Worm (Caenorhabditis elegans) whole organism, L3 larva: ENCODE measurements around the gene Y13C8A.1.
A peak's percentile ranks its signal among the peaks of the same experiment; 100 is the strongest.

ENCODE experiments used
- aly-2 ChIP-seq: fragments of 150-350 bp; optimal IDR thresholded peaks from 2 replicates; lab custom pipeline; 2014; ENCODE audit warnings: missing biosample characterization, missing genetic modification characterization
- ama-1 ChIP-seq: fragments of 150-350 bp; optimal IDR thresholded peaks from 2 replicates; lab custom pipeline; 2018
- ceh-16 ChIP-seq: sonication (generic microtip); optimal IDR thresholded peaks from 2 replicates; lab custom pipeline; 2017; ENCODE audit warnings: missing biosample characterization, missing genetic modification characterization
- ceh-28 ChIP-seq: fragments of 150-350 bp; optimal IDR thresholded peaks from 2 replicates; lab custom pipeline; 2014; ENCODE audit warnings: missing biosample characterization, missing genetic modification reagents, missing genetic modification characterization
- egl-27 ChIP-seq: sonication (generic microtip); optimal IDR thresholded peaks from 4 replicates; lab custom pipeline; 2017; ENCODE audit warnings: missing biosample characterization, missing genetic modification reagents, missing genetic modification characterization
- egl-5 ChIP-seq: fragments of 150-350 bp; optimal IDR thresholded peaks from 2 replicates; lab custom pipeline; 2017; ENCODE audit warnings: missing biosample characterization, missing genetic modification reagents, missing genetic modification characterization, inconsistent platforms
- elt-1 ChIP-seq: fragments of 150-350 bp; optimal IDR thresholded peaks from 2 replicates; lab custom pipeline; 2014; ENCODE audit warnings: missing biosample characterization, missing genetic modification characterization
- elt-2 ChIP-seq: sonication (generic microtip); optimal IDR thresholded peaks from 2 replicates; lab custom pipeline; 2016; ENCODE audit warnings: missing genetic modification reagents, mild to moderate bottlenecking, missing genetic modification characterization, missing compliant biosample characterization
- fkh-2 ChIP-seq: fragments of 150-350 bp; optimal IDR thresholded peaks from 2 replicates; lab custom pipeline; 2014; ENCODE audit warnings: missing biosample characterization, missing genetic modification reagents, missing genetic modification characterization
- hmg-11 ChIP-seq: sonication (generic microtip); optimal IDR thresholded peaks from 2 replicates; lab custom pipeline; 2016; ENCODE audit warnings: missing genetic modification characterization, missing compliant biosample characterization
- jun-1 ChIP-seq: fragments of 150-350 bp; optimal IDR thresholded peaks from 2 replicates; lab custom pipeline; 2014; ENCODE audit warnings: missing biosample characterization, missing genetic modification reagents, missing genetic modification characterization
- lin-15B ChIP-seq: fragments of 150-350 bp; optimal IDR thresholded peaks from 2 replicates; lab custom pipeline; 2014; ENCODE audit warnings: missing biosample characterization, missing genetic modification characterization
- lin-39 ChIP-seq: fragments of 150-350 bp; optimal IDR thresholded peaks from 2 replicates; lab custom pipeline; 2018; ENCODE audit warnings: missing biosample characterization, missing genetic modification reagents, missing genetic modification characterization
- lsy-12 ChIP-seq: sonication (generic microtip); optimal IDR thresholded peaks from 2 replicates; lab custom pipeline; 2016; ENCODE audit warnings: mild to moderate bottlenecking, missing genetic modification characterization, missing compliant biosample characterization
- mml-1 ChIP-seq: fragments of 150-350 bp; sonication (generic microtip); optimal IDR thresholded peaks from 3 replicates; lab custom pipeline; 2014; ENCODE audit warnings: missing biosample characterization, missing genetic modification characterization
- nfya-1 ChIP-seq: sonication (generic microtip); optimal IDR thresholded peaks from 2 replicates; lab custom pipeline; 2017; ENCODE audit warnings: missing genetic modification characterization, mild to moderate bottlenecking, missing compliant biosample characterization, antibody characterized with exemption, moderate library complexity; ENCODE audit not compliant: insufficient read depth
- nhr-23 ChIP-seq: fragments of 150-350 bp; optimal IDR thresholded peaks from 2 replicates; lab custom pipeline; 2014; ENCODE audit warnings: missing biosample characterization, missing genetic modification reagents, missing genetic modification characterization
- nhr-237 ChIP-seq: fragments of 150-350 bp; optimal IDR thresholded peaks from 2 replicates; lab custom pipeline; 2014; ENCODE audit warnings: missing biosample characterization, missing genetic modification characterization
- nhr-25 ChIP-seq: sonication (generic microtip); optimal IDR thresholded peaks from 2 replicates; lab custom pipeline; 2017; ENCODE audit warnings: missing biosample characterization, missing genetic modification characterization
- nhr-43 ChIP-seq: sonication (generic microtip); optimal IDR thresholded peaks from 2 replicates; lab custom pipeline; 2016; ENCODE audit warnings: mild to moderate bottlenecking, missing genetic modification characterization, missing compliant biosample characterization; ENCODE audit not compliant: poor library complexity, severe bottlenecking
- nhr-67 ChIP-seq: fragments of 150-350 bp; optimal IDR thresholded peaks from 2 replicates; lab custom pipeline; 2014; ENCODE audit warnings: missing biosample characterization, missing genetic modification characterization
- nhr-76 ChIP-seq: fragments of 150-350 bp; sonication (generic microtip); optimal IDR thresholded peaks from 5 replicates; lab custom pipeline; 2014; ENCODE audit warnings: missing biosample characterization, missing genetic modification characterization
- pha-4 ChIP-seq: fragments of 150-350 bp; optimal IDR thresholded peaks from 2 replicates; lab custom pipeline; 2014; ENCODE audit warnings: missing biosample characterization, missing genetic modification reagents, missing genetic modification characterization
- pqm-1 ChIP-seq: fragments of 150-350 bp; optimal IDR thresholded peaks from 2 replicates; lab custom pipeline; 2017; ENCODE audit warnings: missing biosample characterization, missing genetic modification characterization, inconsistent platforms
- skn-1 ChIP-seq: fragments of 150-350 bp; optimal IDR thresholded peaks from 2 replicates; lab custom pipeline; 2014; ENCODE audit warnings: missing biosample characterization, missing genetic modification characterization
- snpc-4 ChIP-seq: fragments of 150-350 bp; optimal IDR thresholded peaks from 2 replicates; lab custom pipeline; 2014; ENCODE audit warnings: missing biosample characterization, missing genetic modification characterization
- tbx-2 ChIP-seq: sonication (generic microtip); optimal IDR thresholded peaks from 2 replicates; lab custom pipeline; 2016; ENCODE audit warnings: mild to moderate bottlenecking, missing genetic modification characterization, missing compliant biosample characterization

The Y13C8A.1 gene

ce11 chrX:16865016-16865415 is 18.5 kb upstream of the Y13C8A.1 start:
- TF ChIP-seq elt-2 (tag; lab: Kevin White, UChicago) (peak; percentile 81), pqm-1 (tag; lab: Kevin White, UChicago) (peak; percentile 10), lin-15B (no peak)
- TF ChIP-seq, all 47 proteins: peak for 2

- TF ChIP-seq mml-1 (tag; lab: Kevin White, UChicago) = no peak
- no peak for TF ChIP-seq lin-39 (tag; lab: Kevin White, UChicago)
- TF ChIP-seq nhr-237 (tag; lab: Kevin White, UChicago) = no peak
- TF ChIP-seq nhr-25 (tag; lab: Kevin White, UChicago) = no peak
- TF ChIP-seq nhr-76 (tag; lab: Kevin White, UChicago) = no peak
- no peak for TF ChIP-seq elt-2 (tag; lab: Kevin White, UChicago)
These were observed 17.9 kb upstream of the Y13C8A.1 start for ce11 chrX:16865675-16866074.

ce11 chrX:16868931-16869330 is 14.6 kb upstream of the Y13C8A.1 start, which contains the start of gene aakg-2:
Gene aakg-2 (minus strand): TSS chrX:16869031.
- no peak for TF ChIP-seq elt-2 (tag; lab: Kevin White, UChicago)
- TF ChIP-seq pha-4 (tag; lab: Kevin White, UChicago) = peak; percentile 9
- TF ChIP-seq, all 47 proteins: peak for 1

ce11 chrX:16871355-16871754 is 12.2 kb upstream of the Y13C8A.1 start:
- peak; percentile 32 for TF ChIP-seq elt-2 (tag; lab: Kevin White, UChicago)
- TF ChIP-seq nhr-76 (tag; lab: Kevin White, UChicago) = no peak
- peak; percentile 70 for TF ChIP-seq nhr-43
- TF ChIP-seq nhr-23 = peak; percentile 27

- TF ChIP-seq lsy-12 (tag; lab: Kevin White, UChicago) = peak; percentile 32
- no peak for TF ChIP-seq ceh-16
- no peak for TF ChIP-seq skn-1 (tag; lab: Kevin White, UChicago)
- TF ChIP-seq elt-1 = no peak
- TF ChIP-seq ceh-28 = no peak
- TF ChIP-seq ama-1 (lab: Kevin White, UChicago) = peak; percentile 14
- TF ChIP-seq pha-4 (tag; lab: Kevin White, UChicago) = peak; percentile 84
- TF ChIP-seq elt-2 (tag; lab: Kevin White, UChicago) = peak; percentile 63
- TF ChIP-seq nfya-1 (tag; lab: Kevin White, UChicago) = peak; percentile 81
- peak; percentile 81 for TF ChIP-seq lin-39 (tag; lab: Kevin White, UChicago)
- TF ChIP-seq nhr-23 = peak; percentile 66
- TF ChIP-seq nhr-25 (tag; lab: Kevin White, UChicago) = peak; percentile 63
- TF ChIP-seq hmg-11 (tag; lab: Kevin White, UChicago) = peak; percentile 92
- TF ChIP-seq lin-15B = peak; percentile 17
- peak; percentile 72 for TF ChIP-seq snpc-4 (tag; lab: Kevin White, UChicago)
- TF ChIP-seq egl-5 (tag; lab: Kevin White, UChicago) = peak; percentile 50
- TF ChIP-seq pqm-1 (tag; lab: Kevin White, UChicago) = peak; percentile 34
- TF ChIP-seq nhr-43 = peak; percentile 66
- peak; percentile 25 for TF ChIP-seq tbx-2 (tag; lab: Kevin White, UChicago)
- TF ChIP-seq nhr-237 (tag; lab: Kevin White, UChicago) = no peak
- peak; percentile 42 for TF ChIP-seq jun-1 (tag; lab: Kevin White, UChicago)
These were observed 11.0 kb upstream of the Y13C8A.1 start, which contains the start of gene T20F7.1 for ce11 chrX:16872446-16872962. Gene T20F7.1 (plus strand): TSS chrX:16872912.

- TF ChIP-seq ceh-16 = no peak
- no peak for TF ChIP-seq nhr-67
- TF ChIP-seq lin-15B = no peak
- no peak for TF ChIP-seq nhr-43
- TF ChIP-seq hmg-11 (tag; lab: Kevin White, UChicago) = no peak
These were observed 3.1 kb upstream of the Y13C8A.1 start, which contains the start of gene acs-9 for ce11 chrX:16880426-16880825. Gene acs-9 (minus strand): TSS chrX:16880526.

- TF ChIP-seq egl-27 (tag; lab: Kevin White, UChicago) (no peak), aly-2 (tag; lab: Kevin White, UChicago) (no peak), nhr-23 (no peak), fkh-2 (tag; lab: Kevin White, UChicago) (no peak)
These were observed 549 bp downstream of the Y13C8A.1 start for ce11 chrX:16884075-16884474.
